Worm (Caenorhabditis elegans) whole organism, early embryonic: ENCODE data around the gene srb-19.

Source experiments
- B0310.2 ChIP-seq: sonication (generic microtip); optimal IDR thresholded peaks from 2 replicates; lab custom pipeline; 2016; ENCODE audit warnings: mild to moderate bottlenecking, missing genetic modification characterization, missing compliant biosample characterization
- aly-1 ChIP-seq: sonication (generic microtip); optimal IDR thresholded peaks from 2 replicates; lab custom pipeline; 2016; ENCODE audit warnings: missing genetic modification characterization, missing compliant biosample characterization
- ama-1 ChIP-seq: fragments of 150-350 bp; optimal IDR thresholded peaks from 2 replicates; lab custom pipeline; 2014
- ceh-13 ChIP-seq: fragments of 200-800 bp; sonication (Bioruptor generic); optimal IDR thresholded peaks from 2 replicates; lab custom pipeline; 2018; ENCODE audit warnings: mild to moderate bottlenecking, missing genetic modification characterization, missing compliant biosample characterization
- ceh-36 ChIP-seq: sonication (generic microtip); optimal IDR thresholded peaks from 2 replicates; lab custom pipeline; 2016; ENCODE audit warnings: missing genetic modification characterization, inconsistent platforms, missing compliant biosample characterization
- ets-7 ChIP-seq: sonication (generic microtip); optimal IDR thresholded peaks from 2 replicates; lab custom pipeline; 2016; ENCODE audit warnings: missing genotype, missing genetic modification characterization, missing compliant biosample characterization
- hmbx-1 ChIP-seq: sonication (generic microtip); optimal IDR thresholded peaks from 2 replicates; lab custom pipeline; 2016; ENCODE audit warnings: mild to moderate bottlenecking, missing genetic modification characterization, missing compliant biosample characterization
- hnd-1 ChIP-seq: sonication (generic microtip); optimal IDR thresholded peaks from 2 replicates; lab custom pipeline; 2016; ENCODE audit warnings: missing genetic modification characterization, missing compliant biosample characterization
- scrt-1 ChIP-seq: fragments of 200-800 bp; sonication (Bioruptor generic); IDR thresholded peaks from 2 replicates; pipeline ENCODE4 v1.3.6; 2022; ENCODE audit warnings: missing genetic modification characterization, missing compliant biosample characterization
- tbx-11 ChIP-seq: fragments of 200-800 bp; sonication (Bioruptor generic); IDR thresholded peaks from 2 replicates; pipeline ENCODE4 v1.3.6; 2022; ENCODE audit warnings: missing genetic modification characterization, missing compliant biosample characterization
- tra-4 ChIP-seq: sonication (generic microtip); optimal IDR thresholded peaks from 2 replicates; lab custom pipeline; 2017; ENCODE audit warnings: missing genetic modification characterization, missing compliant biosample characterization

DNA sequence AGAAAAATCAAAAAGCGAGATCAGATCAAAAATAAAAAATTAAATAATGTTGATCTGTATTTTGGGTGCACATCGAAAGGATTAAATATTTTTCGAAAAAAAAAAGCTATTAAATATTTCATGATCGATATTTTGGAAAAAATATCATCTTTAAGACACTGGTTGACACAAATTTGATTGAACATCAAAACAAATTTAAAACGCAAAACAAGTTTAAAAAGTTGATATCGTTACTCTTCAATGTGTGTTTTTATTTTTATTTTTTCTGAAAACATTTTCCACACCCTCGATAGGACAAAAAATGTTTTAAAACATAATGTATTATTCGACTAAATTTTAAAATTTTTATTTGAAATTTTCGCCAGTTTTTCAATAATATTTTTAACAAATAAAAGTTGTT is 18.0 kb upstream of the srb-19 start, which contains the start of gene C54F6.12:
- TF ChIP-seq ama-1 (lab: Kevin White, UChicago), result no peak
- TF ChIP-seq scrt-1 (GFP tag; lab: Robert Waterston, UW), result no peak
- TF ChIP-seq ets-7, result no peak
- TF ChIP-seq hmbx-1 (tag; lab: Kevin White, UChicago), result no peak
- no peak for TF ChIP-seq tbx-11 (GFP tag; lab: Robert Waterston, UW)
- TF ChIP-seq ceh-36, result no peak
- no peak for TF ChIP-seq tra-4 (tag; lab: Kevin White, UChicago)
- no peak for TF ChIP-seq hnd-1 (tag; lab: Kevin White, UChicago)
- no peak for TF ChIP-seq B0310.2
- no peak for TF ChIP-seq ceh-13 (GFP tag; lab: Kevin White, UChicago)
- no peak for TF ChIP-seq aly-1 (tag; lab: Kevin White, UChicago)
